Worm (Caenorhabditis elegans) whole organism, young adult: Measurements from ENCODE around the gene best-5.
A peak's percentile ranks its signal among the peaks of the same experiment; 100 is the strongest.

Source experiments
- D2030.7 ChIP-seq: fragments of 200-800 bp; sonication (Bioruptor generic); IDR thresholded peaks from 2 replicates; pipeline ENCODE4 v1.3.6; 2022; ENCODE audit warnings: missing genetic modification reagents, missing genetic modification characterization, missing compliant biosample characterization
- F52B5.7 ChIP-seq: sonication (generic microtip); optimal IDR thresholded peaks from 2 replicates; lab custom pipeline; 2016; ENCODE audit warnings: mild to moderate bottlenecking, missing genetic modification characterization, missing compliant biosample characterization
- F55B11.4 ChIP-seq: sonication (generic microtip); optimal IDR thresholded peaks from 2 replicates; lab custom pipeline; 2016; ENCODE audit warnings: missing compliant biosample characterization, missing genetic modification characterization, borderline replicate concordance; ENCODE audit not compliant: insufficient read depth
- T07F8.4 ChIP-seq: sonication (generic microtip); optimal IDR thresholded peaks from 2 replicates; lab custom pipeline; 2016; ENCODE audit warnings: mild to moderate bottlenecking, missing genetic modification characterization, moderate library complexity, missing compliant biosample characterization
- aptf-3 ChIP-seq: fragments of 200-800 bp; sonication (Bioruptor generic); IDR thresholded peaks from 2 replicates; pipeline ENCODE4 v1.3.6; 2022; ENCODE audit warnings: missing genetic modification characterization, missing compliant biosample characterization
- atf-7 ChIP-seq: sonication (generic microtip); optimal IDR thresholded peaks from 2 replicates; lab custom pipeline; 2017; ENCODE audit warnings: mild to moderate bottlenecking, missing genetic modification characterization, missing compliant biosample characterization
- athp-1 ChIP-seq: sonication (generic microtip); optimal IDR thresholded peaks from 2 replicates; lab custom pipeline; 2017; ENCODE audit warnings: mild to moderate bottlenecking, missing genetic modification characterization, missing compliant biosample characterization
- attf-3 ChIP-seq: fragments of 200-800 bp; sonication (Bioruptor generic); conservative IDR thresholded peaks from 2 replicates; pipeline ENCODE4 v1.3.6; 2022; ENCODE audit warnings: missing genetic modification reagents, missing genetic modification characterization, missing compliant biosample characterization
- cebp-1 ChIP-seq, 2 experiments: fragments of 200-800 bp in 1 of 2; sonication (Bioruptor generic) in 1 of 2; sonication (generic microtip) in 1 of 2; IDR thresholded peaks in 1 of 2; optimal IDR thresholded peaks in 1 of 2; 2 replicates each; pipeline versions ENCODE4 v1.3.6 to Lab custom; 2017 to 2022; ENCODE audit warnings: missing compliant biosample characterization in 2 of 2, missing genetic modification characterization in 2 of 2, mild to moderate bottlenecking in 1 of 2, missing genetic modification reagents in 1 of 2, moderate library complexity in 1 of 2
- cebp-2 ChIP-seq: fragments of 200-800 bp; sonication (Bioruptor generic); IDR thresholded peaks from 2 replicates; pipeline ENCODE4 v1.3.6; 2022; ENCODE audit warnings: missing genetic modification characterization, missing compliant biosample characterization
- ceh-79 ChIP-seq: sonication (generic microtip); optimal IDR thresholded peaks from 2 replicates; lab custom pipeline; 2017; ENCODE audit warnings: mild to moderate bottlenecking, missing genetic modification characterization, missing compliant biosample characterization
- dox-1 ChIP-seq: fragments of 200-800 bp; sonication (Bioruptor generic); IDR thresholded peaks from 2 replicates; pipeline ENCODE4 v1.3.6; 2022; ENCODE audit warnings: missing genetic modification reagents, missing genetic modification characterization, missing compliant biosample characterization
- dpff-1 ChIP-seq: sonication (generic microtip); optimal IDR thresholded peaks from 2 replicates; lab custom pipeline; 2017; ENCODE audit warnings: mild to moderate bottlenecking, missing genetic modification characterization, missing compliant biosample characterization
- dpl-1 ChIP-seq: fragments of 150-350 bp; optimal IDR thresholded peaks from 2 replicates; lab custom pipeline; 2014; ENCODE audit warnings: missing biosample characterization, missing genetic modification reagents, missing genetic modification characterization
- efl-1 ChIP-seq: fragments of 150-350 bp; optimal IDR thresholded peaks from 2 replicates; lab custom pipeline; 2014; ENCODE audit warnings: missing biosample characterization, missing genetic modification reagents, missing genetic modification characterization
- egl-44 ChIP-seq: fragments of 200-800 bp; sonication (Bioruptor generic); IDR thresholded peaks from 2 replicates; pipeline ENCODE4 v1.3.6; 2022; ENCODE audit warnings: missing genetic modification reagents, missing genetic modification characterization, missing compliant biosample characterization
- egrh-3 ChIP-seq: fragments of 200-800 bp; sonication (Bioruptor generic); IDR thresholded peaks from 2 replicates; pipeline ENCODE4 v1.3.6; 2022; ENCODE audit warnings: missing genetic modification reagents, missing genetic modification characterization, missing compliant biosample characterization
- him-1 ChIP-seq: sonication (generic microtip); optimal IDR thresholded peaks from 2 replicates; lab custom pipeline; 2016; ENCODE audit warnings: missing genotype, missing genetic modification reagents, missing genetic modification characterization, missing compliant biosample characterization
- hlh-26 ChIP-seq: fragments of 200-800 bp; sonication (Bioruptor generic); conservative IDR thresholded peaks from 2 replicates; pipeline ENCODE4 v1.3.6; 2022; ENCODE audit warnings: missing genetic modification reagents, missing genetic modification characterization, missing compliant biosample characterization
- lag-1 ChIP-seq: fragments of 200-800 bp; sonication (Bioruptor generic); IDR thresholded peaks from 2 replicates; pipeline ENCODE4 v1.3.6; 2022; ENCODE audit warnings: missing genetic modification reagents, missing genetic modification characterization, missing compliant biosample characterization
- let-526 ChIP-seq: fragments of 200-800 bp; sonication (Bioruptor generic); IDR thresholded peaks from 2 replicates; pipeline ENCODE4 v1.3.6; 2022; ENCODE audit warnings: missing genetic modification reagents, missing genetic modification characterization, missing compliant biosample characterization
- lir-1 ChIP-seq: fragments of 200-800 bp; sonication (Bioruptor generic); conservative IDR thresholded peaks from 2 replicates; pipeline ENCODE4 v1.3.6; 2022; ENCODE audit warnings: missing genetic modification reagents, missing genetic modification characterization, missing compliant biosample characterization
- lsl-1 ChIP-seq: fragments of 200-800 bp; sonication (Bioruptor generic); optimal IDR thresholded peaks from 2 replicates; lab custom pipeline; 2018; ENCODE audit warnings: mild to moderate bottlenecking, missing genetic modification characterization, moderate library complexity, missing compliant biosample characterization
- mes-4 ChIP-seq: sonication (generic microtip); optimal IDR thresholded peaks from 2 replicates; lab custom pipeline; 2016; ENCODE audit warnings: missing genotype, missing genetic modification characterization, missing compliant biosample characterization
- mxl-1 ChIP-seq: sonication (generic microtip); optimal IDR thresholded peaks from 2 replicates; lab custom pipeline; 2016; ENCODE audit warnings: missing genetic modification characterization, missing compliant biosample characterization
- pbrm-1 ChIP-seq: fragments of 200-800 bp; sonication (Bioruptor generic); IDR thresholded peaks from 2 replicates; pipeline ENCODE4 v1.3.6; 2022; ENCODE audit warnings: missing genetic modification reagents, missing genetic modification characterization, missing compliant biosample characterization
- rcor-1 ChIP-seq: fragments of 200-800 bp; sonication (Bioruptor generic); IDR thresholded peaks from 2 replicates; pipeline ENCODE4 v1.3.6; 2022; ENCODE audit warnings: missing genetic modification reagents, missing genetic modification characterization, missing compliant biosample characterization
- sea-2 ChIP-seq: fragments of 200-800 bp; sonication (Bioruptor generic); IDR thresholded peaks from 2 replicates; pipeline ENCODE4 v1.3.6; 2022; ENCODE audit warnings: missing genetic modification characterization, missing compliant biosample characterization
- snpc-1.1 ChIP-seq: sonication (generic microtip); optimal IDR thresholded peaks from 2 replicates; lab custom pipeline; 2017; ENCODE audit warnings: missing genetic modification characterization, mild to moderate bottlenecking, missing compliant biosample characterization, antibody characterized with exemption, moderate library complexity, missing genotype, missing genetic modification reagents; ENCODE audit not compliant: insufficient read depth
- snpc-1.3 ChIP-seq: sonication (generic microtip); optimal IDR thresholded peaks from 2 replicates; lab custom pipeline; 2017; ENCODE audit warnings: missing genetic modification characterization, mild to moderate bottlenecking, missing compliant biosample characterization, antibody characterized with exemption, moderate library complexity, missing genotype, missing genetic modification reagents; ENCODE audit not compliant: insufficient read depth
- snpc-3.4 ChIP-seq: sonication (generic microtip); optimal IDR thresholded peaks from 2 replicates; lab custom pipeline; 2017; ENCODE audit warnings: missing genetic modification characterization, mild to moderate bottlenecking, missing compliant biosample characterization, antibody characterized with exemption, moderate library complexity, missing genotype, missing genetic modification reagents
- tlf-1 ChIP-seq: fragments of 200-800 bp; sonication (Bioruptor generic); optimal IDR thresholded peaks from 2 replicates; lab custom pipeline; 2018; ENCODE audit warnings: mild to moderate bottlenecking, missing genetic modification characterization, missing compliant biosample characterization
- ztf-18 ChIP-seq: sonication (generic microtip); optimal IDR thresholded peaks from 2 replicates; lab custom pipeline; 2016; ENCODE audit warnings: missing genotype, mild to moderate bottlenecking, missing genetic modification characterization, missing compliant biosample characterization

best-5 gene

DNA sequence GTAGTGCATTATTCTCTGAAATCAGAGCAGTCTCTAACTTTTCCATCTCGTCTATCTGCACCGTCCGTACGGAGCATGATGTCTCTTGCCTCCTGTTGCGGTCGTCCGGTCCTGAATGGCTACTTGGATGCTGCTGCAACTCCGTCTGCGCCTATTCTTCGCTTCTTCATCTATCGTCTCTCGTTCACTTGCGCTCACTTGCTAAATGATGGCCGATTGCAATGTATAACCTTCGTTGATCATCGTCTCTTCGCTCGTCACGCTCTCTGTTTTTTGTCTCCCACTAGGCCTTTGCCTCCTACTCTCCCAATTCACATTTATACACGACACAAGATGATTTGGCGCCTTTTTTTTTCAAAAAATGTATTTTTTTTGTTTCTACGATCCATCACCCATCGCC, 7.3 kb upstream of the best-5 start (continued):
- TF ChIP-seq attf-3 (GFP tag; lab: Robert Waterston, UW) = no peak
- no peak for TF ChIP-seq lag-1 (GFP tag; lab: Robert Waterston, UW)
- no peak for TF ChIP-seq dpl-1 (GFP tag; lab: Kevin White, UChicago)
- TF ChIP-seq pbrm-1 = no peak
- TF ChIP-seq ceh-79 = no peak
- TF ChIP-seq sea-2 (GFP tag; lab: Robert Waterston, UW) = no peak
- TF ChIP-seq efl-1 = no peak
- TF ChIP-seq T07F8.4 = no peak
- TF ChIP-seq aptf-3 = no peak
- TF ChIP-seq mes-4 (tag; lab: Kevin White, UChicago) = no peak
- no peak for TF ChIP-seq egl-44
- TF ChIP-seq egrh-3 (GFP tag; lab: Robert Waterston, UW) = no peak
- TF ChIP-seq cebp-1 (GFP tag; IDR thresholded peaks at IDR 0.05; lab: Robert Waterston, UW) = no peak
- TF ChIP-seq cebp-1 (tag; optimal IDR thresholded peaks at IDR 0.05; lab: Kevin White, UChicago) = peak; percentile 58
- no peak for TF ChIP-seq let-526 (GFP tag; lab: Robert Waterston, UW)
- no peak for TF ChIP-seq atf-7 (tag; lab: Kevin White, UChicago)
- no peak for TF ChIP-seq lsl-1 (GFP tag; lab: Kevin White, UChicago)

DNA sequence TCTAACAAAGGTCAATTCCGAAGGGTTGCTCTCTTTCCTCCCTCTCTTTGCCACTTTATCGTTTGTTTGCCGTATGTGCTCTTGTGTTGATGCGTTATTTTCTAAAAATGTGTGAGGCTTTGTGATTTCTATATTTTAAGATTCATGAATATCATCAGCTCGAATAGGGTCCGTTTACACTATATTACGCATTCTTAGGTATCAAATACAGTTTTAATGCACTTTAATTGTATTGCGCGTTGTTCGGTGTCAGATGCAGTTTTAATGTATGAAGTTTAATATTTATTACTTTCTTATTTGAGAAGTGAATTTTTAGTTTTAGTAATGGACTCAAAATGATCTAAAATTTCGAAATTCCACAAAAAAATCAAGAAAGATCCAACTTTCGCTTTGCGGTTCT, 6.4 kb upstream of the best-5 start, which contains the start of gene bud-31:
bud-31 (minus strand) TSS at position 101 of the 400 bp plus-strand sequence.
- no peak for TF ChIP-seq hlh-26 (GFP tag; lab: Robert Waterston, UW)
- no peak for TF ChIP-seq D2030.7
- no peak for TF ChIP-seq mxl-1 (tag; lab: Kevin White, UChicago)
- no peak for TF ChIP-seq aptf-3
- no peak for TF ChIP-seq cebp-1 (GFP tag; IDR thresholded peaks at IDR 0.05; lab: Robert Waterston, UW)
- no peak for TF ChIP-seq cebp-1 (tag; optimal IDR thresholded peaks at IDR 0.05; lab: Kevin White, UChicago)
- TF ChIP-seq cebp-2 (GFP tag; lab: Robert Waterston, UW) = no peak
- TF ChIP-seq attf-3 (GFP tag; lab: Robert Waterston, UW) = no peak
- no peak for TF ChIP-seq dpff-1 (tag; lab: Kevin White, UChicago)
- no peak for TF ChIP-seq him-1 (tag; lab: Kevin White, UChicago)
- no peak for TF ChIP-seq tlf-1 (GFP tag; lab: Kevin White, UChicago)
- no peak for TF ChIP-seq athp-1 (tag; lab: Kevin White, UChicago)
- no peak for TF ChIP-seq lir-1 (GFP tag; lab: Robert Waterston, UW)
- no peak for TF ChIP-seq dox-1 (GFP tag; lab: Robert Waterston, UW)
- no peak for TF ChIP-seq F52B5.7 (tag; lab: Kevin White, UChicago)

DNA sequence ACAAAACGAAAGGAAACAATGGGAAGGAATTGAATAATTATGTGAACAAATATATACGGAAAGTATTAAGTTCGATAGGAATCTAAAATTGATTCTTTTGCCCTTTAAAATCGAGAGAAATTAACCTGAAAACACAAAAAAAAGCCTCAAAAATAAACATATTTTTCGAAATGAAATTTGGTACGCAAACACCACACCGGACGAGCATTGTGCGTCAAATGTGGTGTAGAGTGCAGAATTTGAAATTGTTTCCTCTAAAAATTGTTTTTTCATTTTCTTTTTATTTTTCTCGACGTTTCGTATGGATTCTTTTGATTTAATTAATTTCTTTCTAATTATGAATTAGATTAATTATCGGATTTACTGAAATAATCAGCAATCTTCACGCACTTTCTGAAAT, 5.3 kb upstream of the best-5 start:
- peak; percentile 33 for TF ChIP-seq snpc-1.3 (tag; lab: Kevin White, UChicago)
- TF ChIP-seq snpc-3.4 (tag; lab: Kevin White, UChicago) = peak; percentile 7
- no peak for TF ChIP-seq ztf-18 (tag; lab: Kevin White, UChicago)
- peak; percentile 25 for TF ChIP-seq snpc-1.1 (tag; lab: Kevin White, UChicago)

DNA sequence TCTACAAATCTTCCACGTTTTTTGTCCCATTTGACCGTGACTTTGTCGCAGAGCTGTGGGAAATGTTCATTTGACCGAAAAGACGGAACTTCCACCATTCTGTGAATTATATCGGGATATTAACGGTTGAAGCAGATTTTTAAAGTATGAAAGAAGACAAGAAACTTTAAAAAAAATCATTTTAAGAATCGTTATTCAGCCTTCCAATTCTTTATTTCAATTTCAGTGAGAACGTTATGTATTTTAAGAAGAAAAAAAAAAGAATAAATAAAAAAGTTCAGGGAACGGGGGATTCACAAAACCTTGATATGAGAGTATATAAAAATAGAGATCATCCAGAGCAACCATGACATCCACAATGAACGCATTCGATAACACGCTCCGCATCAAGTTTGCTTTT, 4.4 kb upstream of the best-5 start, which contains the start of gene set-3:
set-3 (minus strand) TSS at position 101 of the 400 bp plus-strand sequence.
- no peak for TF ChIP-seq F55B11.4 (tag; lab: Kevin White, UChicago)
- TF ChIP-seq rcor-1 (GFP tag; lab: Robert Waterston, UW) = 0 out of 2 replicates have a peak, but pooled peaks have one; percentile 9
